Worm (Caenorhabditis elegans) whole organism, L3 larva: ENCODE data around the gene W03F9.11.
A peak's percentile ranks its signal among the peaks of the same experiment; 100 is the strongest.

ENCODE experiments used
- ZK546.5 ChIP-seq: sonication (generic microtip); optimal IDR thresholded peaks from 2 replicates; lab custom pipeline; 2017; ENCODE audit warnings: missing biosample characterization, missing genetic modification characterization
- aly-2 ChIP-seq: fragments of 150-350 bp; optimal IDR thresholded peaks from 2 replicates; lab custom pipeline; 2014; ENCODE audit warnings: missing biosample characterization, missing genetic modification characterization
- ama-1 ChIP-seq: fragments of 150-350 bp; optimal IDR thresholded peaks from 2 replicates; lab custom pipeline; 2018
- ceh-16 ChIP-seq: sonication (generic microtip); optimal IDR thresholded peaks from 2 replicates; lab custom pipeline; 2017; ENCODE audit warnings: missing biosample characterization, missing genetic modification characterization
- ceh-82 ChIP-seq: fragments of 150-350 bp; optimal IDR thresholded peaks from 2 replicates; lab custom pipeline; 2014; ENCODE audit warnings: missing biosample characterization, missing genetic modification characterization
- ceh-9 ChIP-seq: sonication (generic microtip); optimal IDR thresholded peaks from 2 replicates; lab custom pipeline; 2018; ENCODE audit warnings: missing biosample characterization, missing genetic modification characterization
- daf-12 ChIP-seq: fragments of 150-350 bp; optimal IDR thresholded peaks from 2 replicates; lab custom pipeline; 2014; ENCODE audit warnings: missing biosample characterization, missing genetic modification reagents, missing genetic modification characterization
- egl-5 ChIP-seq: fragments of 150-350 bp; optimal IDR thresholded peaks from 2 replicates; lab custom pipeline; 2017; ENCODE audit warnings: missing biosample characterization, missing genetic modification reagents, missing genetic modification characterization, inconsistent platforms
- elt-1 ChIP-seq: fragments of 150-350 bp; optimal IDR thresholded peaks from 2 replicates; lab custom pipeline; 2014; ENCODE audit warnings: missing biosample characterization, missing genetic modification characterization
- elt-2 ChIP-seq: sonication (generic microtip); optimal IDR thresholded peaks from 2 replicates; lab custom pipeline; 2016; ENCODE audit warnings: missing genetic modification reagents, mild to moderate bottlenecking, missing genetic modification characterization, missing compliant biosample characterization
- elt-3 ChIP-seq, 3 experiments: fragments of 150-350 bp in 1 of 3; sonication (generic microtip) in 2 of 3; optimal IDR thresholded peaks; 2 replicates in 2 of 3; 4 replicates in 1 of 3; lab custom pipeline; 2014 to 2017; ENCODE audit warnings: missing biosample characterization in 3 of 3, missing genetic modification characterization in 3 of 3
- fkh-10 ChIP-seq: sonication (generic microtip); optimal IDR thresholded peaks from 2 replicates; lab custom pipeline; 2017; ENCODE audit warnings: missing biosample characterization, missing genetic modification reagents, missing genetic modification characterization
- fkh-2 ChIP-seq: fragments of 150-350 bp; optimal IDR thresholded peaks from 2 replicates; lab custom pipeline; 2014; ENCODE audit warnings: missing biosample characterization, missing genetic modification reagents, missing genetic modification characterization
- fos-1 ChIP-seq: fragments of 150-350 bp; optimal IDR thresholded peaks from 2 replicates; lab custom pipeline; 2014; ENCODE audit warnings: missing biosample characterization, missing genetic modification characterization
- hmg-11 ChIP-seq: sonication (generic microtip); optimal IDR thresholded peaks from 2 replicates; lab custom pipeline; 2016; ENCODE audit warnings: missing genetic modification characterization, missing compliant biosample characterization
- jun-1 ChIP-seq: fragments of 150-350 bp; optimal IDR thresholded peaks from 2 replicates; lab custom pipeline; 2014; ENCODE audit warnings: missing biosample characterization, missing genetic modification reagents, missing genetic modification characterization
- lin-15B ChIP-seq: fragments of 150-350 bp; optimal IDR thresholded peaks from 2 replicates; lab custom pipeline; 2014; ENCODE audit warnings: missing biosample characterization, missing genetic modification characterization
- lin-39 ChIP-seq: fragments of 150-350 bp; optimal IDR thresholded peaks from 2 replicates; lab custom pipeline; 2018; ENCODE audit warnings: missing biosample characterization, missing genetic modification reagents, missing genetic modification characterization
- mdl-1 ChIP-seq: fragments of 150-350 bp; optimal IDR thresholded peaks from 2 replicates; lab custom pipeline; 2014; ENCODE audit warnings: missing biosample characterization, missing genetic modification characterization
- mml-1 ChIP-seq: fragments of 150-350 bp; sonication (generic microtip); optimal IDR thresholded peaks from 3 replicates; lab custom pipeline; 2014; ENCODE audit warnings: missing biosample characterization, missing genetic modification characterization
- nfya-1 ChIP-seq: sonication (generic microtip); optimal IDR thresholded peaks from 2 replicates; lab custom pipeline; 2017; ENCODE audit warnings: missing genetic modification characterization, mild to moderate bottlenecking, missing compliant biosample characterization, antibody characterized with exemption, moderate library complexity; ENCODE audit not compliant: insufficient read depth
- nhr-12 ChIP-seq: fragments of 150-350 bp; optimal IDR thresholded peaks from 2 replicates; lab custom pipeline; 2014; ENCODE audit warnings: missing biosample characterization, missing genetic modification characterization
- nhr-23 ChIP-seq: fragments of 150-350 bp; optimal IDR thresholded peaks from 2 replicates; lab custom pipeline; 2014; ENCODE audit warnings: missing biosample characterization, missing genetic modification reagents, missing genetic modification characterization
- nhr-237 ChIP-seq: fragments of 150-350 bp; optimal IDR thresholded peaks from 2 replicates; lab custom pipeline; 2014; ENCODE audit warnings: missing biosample characterization, missing genetic modification characterization
- nhr-25 ChIP-seq: sonication (generic microtip); optimal IDR thresholded peaks from 2 replicates; lab custom pipeline; 2017; ENCODE audit warnings: missing biosample characterization, missing genetic modification characterization
- nhr-76 ChIP-seq: fragments of 150-350 bp; sonication (generic microtip); optimal IDR thresholded peaks from 5 replicates; lab custom pipeline; 2014; ENCODE audit warnings: missing biosample characterization, missing genetic modification characterization
- nhr-77 ChIP-seq: fragments of 150-350 bp; optimal IDR thresholded peaks from 2 replicates; lab custom pipeline; 2014; ENCODE audit warnings: missing biosample characterization, missing genetic modification characterization
- pha-4 ChIP-seq: fragments of 150-350 bp; optimal IDR thresholded peaks from 2 replicates; lab custom pipeline; 2014; ENCODE audit warnings: missing biosample characterization, missing genetic modification reagents, missing genetic modification characterization
- sea-2 ChIP-seq: fragments of 150-350 bp; sonication (generic microtip); optimal IDR thresholded peaks from 4 replicates; lab custom pipeline; 2014; ENCODE audit warnings: missing biosample characterization, missing genetic modification reagents, missing genetic modification characterization
- skn-1 ChIP-seq: fragments of 150-350 bp; optimal IDR thresholded peaks from 2 replicates; lab custom pipeline; 2014; ENCODE audit warnings: missing biosample characterization, missing genetic modification characterization
- snpc-4 ChIP-seq: fragments of 150-350 bp; optimal IDR thresholded peaks from 2 replicates; lab custom pipeline; 2014; ENCODE audit warnings: missing biosample characterization, missing genetic modification characterization
- unc-39 ChIP-seq: sonication (generic microtip); optimal IDR thresholded peaks from 4 replicates; lab custom pipeline; 2017; ENCODE audit warnings: missing biosample characterization, missing genetic modification characterization
- zag-1 ChIP-seq: fragments of 150-350 bp; optimal IDR thresholded peaks from 2 replicates; lab custom pipeline; 2014; ENCODE audit warnings: missing biosample characterization, missing genetic modification characterization
- ztf-4 ChIP-seq: fragments of 150-350 bp; optimal IDR thresholded peaks from 2 replicates; lab custom pipeline; 2014; ENCODE audit warnings: missing biosample characterization, missing genetic modification characterization

W03F9.11 gene

DNA sequence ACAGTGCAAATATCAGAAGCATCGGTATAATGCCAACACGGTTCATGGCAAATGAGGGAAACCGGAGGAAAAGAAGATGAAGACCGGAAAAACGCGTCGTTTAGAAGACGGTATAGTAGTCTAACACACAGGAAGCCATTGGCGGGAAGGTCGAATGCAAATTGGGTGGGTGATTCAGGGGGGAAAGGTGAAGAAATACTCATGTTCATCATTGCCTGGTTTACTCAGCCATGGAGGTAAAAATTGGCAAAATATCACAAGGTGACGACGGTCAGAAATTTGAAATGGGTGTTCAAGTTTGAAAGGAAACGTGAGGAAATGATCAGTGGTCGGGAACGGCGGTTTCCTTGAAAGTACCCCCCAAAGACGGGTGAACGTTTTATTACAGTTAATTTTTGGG is at the start of gene W03F9.11:
W03F9.11 (minus strand) TSS at position 101 of the 400 bp plus-strand sequence.
- no peak for TF ChIP-seq fkh-10 (GFP tag; lab: Kevin White, UChicago)
- no peak for TF ChIP-seq nhr-25 (tag; lab: Kevin White, UChicago)
- no peak for TF ChIP-seq zag-1 (tag; lab: Kevin White, UChicago)
- no peak for TF ChIP-seq pha-4 (tag; lab: Kevin White, UChicago)
- no peak for TF ChIP-seq lin-15B (tag; lab: Kevin White, UChicago)
- no peak for TF ChIP-seq nhr-237
- TF ChIP-seq egl-5 (tag; lab: Kevin White, UChicago) = no peak
- no peak for TF ChIP-seq skn-1 (tag; lab: Kevin White, UChicago)
- TF ChIP-seq mdl-1 = no peak
- TF ChIP-seq aly-2 (tag; lab: Kevin White, UChicago) = no peak
- TF ChIP-seq snpc-4 = no peak
- TF ChIP-seq elt-3 (tag; optimal IDR thresholded peaks at IDR 0.05; lab: Kevin White, UChicago) = no peak
- TF ChIP-seq daf-12 = no peak
- no peak for TF ChIP-seq unc-39 (tag; lab: Kevin White, UChicago)
- TF ChIP-seq nhr-77 (tag; lab: Kevin White, UChicago) = no peak
- TF ChIP-seq elt-1 (tag; lab: Kevin White, UChicago) = no peak
- TF ChIP-seq ceh-82 (tag; lab: Kevin White, UChicago) = no peak

DNA sequence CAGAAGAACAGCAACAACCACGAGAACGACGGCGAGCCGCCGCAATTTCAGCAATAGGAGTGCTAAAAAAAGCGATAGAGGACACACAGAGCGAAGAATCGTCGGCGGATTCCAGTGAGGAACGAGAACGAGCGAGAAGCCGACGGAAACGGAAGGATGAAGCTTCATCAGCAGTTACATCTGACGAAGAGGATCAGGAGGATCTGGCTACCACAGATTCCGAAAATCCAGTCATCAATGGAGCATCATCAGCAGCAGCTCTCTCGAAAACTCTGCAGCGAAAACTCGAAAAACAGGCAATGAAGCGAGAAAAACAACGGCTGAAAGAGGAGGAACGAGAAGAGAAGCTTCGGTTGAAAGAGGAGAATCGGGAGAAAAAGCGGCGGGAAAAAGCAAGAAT is 48.3 kb upstream of the W03F9.11 start:
- no peak for TF ChIP-seq ZK546.5
- TF ChIP-seq unc-39 (tag; lab: Kevin White, UChicago) = no peak
- no peak for TF ChIP-seq ama-1 (lab: Kevin White, UChicago)
- TF ChIP-seq ceh-9 = no peak
- TF ChIP-seq nhr-12 = no peak
- no peak for TF ChIP-seq elt-3 (tag; optimal IDR thresholded peaks at IDR 0.05; lab: Kevin White, UChicago)
- no peak for TF ChIP-seq pha-4 (tag; lab: Kevin White, UChicago)
- TF ChIP-seq zag-1 (tag; lab: Kevin White, UChicago) = no peak
- TF ChIP-seq egl-5 (tag; lab: Kevin White, UChicago) = no peak

DNA sequence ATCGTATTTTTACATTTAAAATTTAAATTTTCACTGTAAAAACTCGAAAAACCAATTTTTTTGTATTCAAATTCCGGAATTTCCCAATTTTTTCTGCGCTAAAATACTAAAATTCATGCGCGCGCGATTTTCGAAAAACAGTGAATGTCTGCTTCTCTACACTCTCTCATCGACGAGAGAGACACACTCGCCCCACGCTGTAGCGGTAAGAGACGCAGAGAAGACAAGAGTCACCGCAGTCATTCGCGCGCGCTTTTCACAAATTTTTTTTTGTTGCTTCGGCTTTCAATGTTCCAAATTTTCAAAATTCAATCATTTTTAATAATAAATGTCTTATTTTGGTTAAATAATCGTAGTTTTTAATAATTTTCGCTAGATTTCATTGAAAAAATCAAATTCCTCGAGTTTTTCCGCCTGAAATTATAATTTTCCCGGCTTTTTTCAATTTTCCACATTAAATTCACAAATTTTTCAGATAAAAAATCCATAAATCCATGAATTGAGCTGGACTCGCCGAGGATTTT is 44.6 kb upstream of the W03F9.11 start, which contains the start of gene arid-1:
arid-1 (plus strand) TSS at position 474 of the 524 bp plus-strand sequence.
- TF ChIP-seq lin-39 (tag; lab: Kevin White, UChicago) (peak; percentile 63), fos-1 (tag; lab: Kevin White, UChicago) (no peak), lin-15B (tag; lab: Kevin White, UChicago) (peak; percentile 43), nhr-23 (tag; lab: Kevin White, UChicago) (peak; percentile 43), nhr-237 (no peak), nfya-1 (tag; lab: Kevin White, UChicago) (peak; percentile 77), hmg-11 (tag; lab: Kevin White, UChicago) (peak; percentile 68), snpc-4 (peak; percentile 7), jun-1 (tag; lab: Kevin White, UChicago) (no peak), nhr-25 (tag; lab: Kevin White, UChicago) (peak; percentile 38), pha-4 (tag; lab: Kevin White, UChicago) (peak; percentile 53)

DNA sequence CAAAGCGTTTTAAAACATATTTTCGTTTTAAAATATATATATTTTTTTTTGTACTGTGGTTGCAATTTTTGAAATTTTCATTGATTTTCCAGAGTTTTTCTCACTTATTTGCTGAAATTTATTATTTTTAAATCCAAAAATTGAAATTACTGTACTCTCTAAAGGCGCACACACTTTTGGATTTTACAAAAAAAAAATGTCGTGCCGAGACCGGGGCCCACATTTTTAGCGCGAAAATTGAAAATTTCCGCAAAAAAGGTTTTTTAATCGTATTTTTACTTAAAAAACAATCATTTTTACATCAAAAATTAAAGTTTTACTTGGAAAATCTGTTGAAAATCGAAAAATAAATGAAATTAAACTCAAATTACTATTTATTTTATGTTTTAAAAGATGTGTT is 44.0 kb upstream of the W03F9.11 start:
- no peak for TF ChIP-seq nhr-25 (tag; lab: Kevin White, UChicago)
- TF ChIP-seq nhr-237 = no peak
- no peak for TF ChIP-seq nhr-23 (tag; lab: Kevin White, UChicago)
- TF ChIP-seq ceh-82 (tag; lab: Kevin White, UChicago) = no peak
- TF ChIP-seq nhr-12 = no peak
- no peak for TF ChIP-seq zag-1 (tag; lab: Kevin White, UChicago)
- TF ChIP-seq mml-1 (tag; lab: Kevin White, UChicago) = no peak
- no peak for TF ChIP-seq elt-1 (tag; lab: Kevin White, UChicago)
- TF ChIP-seq ztf-4 (tag; lab: Kevin White, UChicago) = no peak
- no peak for TF ChIP-seq snpc-4
- no peak for TF ChIP-seq elt-2 (tag; lab: Kevin White, UChicago)
- TF ChIP-seq nhr-76 (tag; lab: Kevin White, UChicago) = no peak
- TF ChIP-seq aly-2 (tag; lab: Kevin White, UChicago) = no peak
- no peak for TF ChIP-seq fkh-2 (tag; lab: Kevin White, UChicago)
- TF ChIP-seq lin-39 (tag; lab: Kevin White, UChicago) = no peak
- no peak for TF ChIP-seq sea-2 (GFP tag; lab: Kevin White, UChicago)
- TF ChIP-seq nfya-1 (tag; lab: Kevin White, UChicago) = no peak
- no peak for TF ChIP-seq mdl-1
- TF ChIP-seq ceh-16 (tag; lab: Kevin White, UChicago) = no peak
- no peak for TF ChIP-seq pha-4 (tag; lab: Kevin White, UChicago)
